Fruit fly (Drosophila melanogaster): Measurements from ENCODE around the gene Got2.

Gene Got2

DNA sequence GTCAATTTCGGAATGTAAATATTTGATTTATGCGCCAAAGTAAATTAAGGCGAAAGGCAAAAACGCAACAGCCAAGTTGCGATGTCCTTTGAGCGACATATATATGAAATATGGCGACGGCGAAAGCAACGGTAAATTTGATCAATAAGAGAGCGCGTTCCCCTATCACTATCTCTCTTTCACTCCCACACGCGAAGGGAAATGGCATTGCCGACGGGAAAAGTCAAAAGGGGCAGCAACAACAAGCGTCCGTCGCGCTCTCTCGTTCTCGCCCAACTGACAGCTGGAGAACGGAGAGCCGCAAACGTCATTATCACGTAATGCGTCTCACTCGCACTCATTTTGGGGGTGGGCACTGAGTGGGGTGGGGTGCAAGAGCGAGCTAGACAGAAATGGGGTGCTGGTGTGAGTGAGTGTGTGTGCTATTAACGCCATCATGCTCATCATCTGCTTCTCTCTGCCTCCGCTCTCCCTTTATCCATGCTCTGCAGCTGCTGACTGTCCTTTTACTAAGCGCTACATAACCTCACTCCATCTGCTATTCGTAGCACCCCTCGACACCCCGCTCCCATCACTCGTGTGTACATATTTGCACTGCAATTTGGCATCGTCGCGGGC lies 17.1 kb downstream of the Got2 start, which contains the start of gene erm (continued):
- TF ChIP-seq CG13894 (tag; optimal IDR thresholded peaks at IDR 0.05) (no peak), grn (GFP tag; optimal IDR thresholded peaks at IDR 0.05) (no peak), Hmr (GFP tag; optimal IDR thresholded peaks at IDR 0.05) (no peak), MTF-1 (GFP tag; optimal IDR thresholded peaks at IDR 0.05; ENCODE audit: borderline replicate concordance) (peak; percentile 74), fu2 (GFP tag; optimal IDR thresholded peaks at IDR 0.05) (no peak), tx (GFP tag; optimal IDR thresholded peaks at IDR 0.05) (no peak), ind (GFP tag; optimal IDR thresholded peaks at IDR 0.05) (no peak), CG7745 (tag; optimal IDR thresholded peaks at IDR 0.05) (no peak), vfl (GFP tag; optimal IDR thresholded peaks at IDR 0.05) (no peak), CG2889 (GFP tag; IDR thresholded peaks at IDR 0.05) (no peak), chn (GFP tag; optimal IDR thresholded peaks at IDR 0.05) (no peak), Med (GFP tag) (peak; percentile 73), stc (GFP tag; IDR thresholded peaks at IDR 0.05) (no peak), CG11247 (GFP tag; IDR thresholded peaks at IDR 0.05) (no peak), Myb (GFP tag; optimal IDR thresholded peaks at IDR 0.05) (no peak), Abd-B (GFP tag; optimal IDR thresholded peaks at IDR 0.05) (peak; percentile 0), CG1792 (GFP tag; optimal IDR thresholded peaks at IDR 0.05) (no peak), kni (GFP tag; optimal IDR thresholded peaks at IDR 0.05) (peak; percentile 37), gcm (GFP tag; optimal IDR thresholded peaks at IDR 0.05) (peak; percentile 43), chinmo (GFP tag; IDR thresholded peaks at IDR 0.05; ENCODE audit: partially characterized antibody) (0 out of 4 replicates have a peak, but pooled peaks have one; percentile 59), CG9215 (GFP tag; IDR thresholded peaks at IDR 0.05) (0 out of 2 replicates have a peak, but pooled peaks have one; percentile 17), croc (GFP tag; conservative IDR thresholded peaks at IDR 0.05) (no peak), Dfd (GFP tag; optimal IDR thresholded peaks at IDR 0.05) (no peak), CG3407 (GFP tag; optimal IDR thresholded peaks at IDR 0.05) (peak; percentile 15), CG10209 (GFP tag; optimal IDR thresholded peaks at IDR 0.05) (no peak), CG13287 (GFP tag; IDR thresholded peaks at IDR 0.05; ENCODE audit: partially characterized antibody) (peak; percentile 28), Dll (GFP tag; IDR thresholded peaks at IDR 0.05; ENCODE audit: partially characterized antibody) (no peak), CG30403 (GFP tag; optimal IDR thresholded peaks at IDR 0.05) (no peak), Opbp (GFP tag; IDR thresholded peaks at IDR 0.05; ENCODE audit: partially characterized antibody) (0 out of 3 replicates have a peak, but pooled peaks have one; percentile 38)

DNA sequence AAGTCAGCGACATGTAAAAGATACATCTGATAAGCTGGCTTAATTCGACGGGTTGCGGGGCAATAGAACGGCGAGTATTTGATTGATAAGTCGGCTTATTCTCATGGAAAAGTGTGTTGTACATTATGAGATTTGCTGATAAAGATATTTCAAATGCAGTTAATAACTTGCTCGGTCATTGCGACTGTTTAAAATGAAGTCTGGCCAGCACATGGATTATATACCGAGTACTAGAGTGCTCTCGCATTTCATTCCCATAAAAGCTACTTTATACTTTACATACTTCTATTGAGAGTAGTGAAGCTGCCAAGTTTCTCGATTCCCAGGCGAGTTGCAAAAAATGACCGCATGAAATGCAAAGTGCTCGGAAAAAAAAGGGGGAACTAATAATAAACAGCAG lies 19.7 kb downstream of the Got2 start:
- no peak for TF ChIP-seq Max (GFP tag; optimal IDR thresholded peaks at IDR 0.05)
- peak; percentile 57 for TF ChIP-seq Ets65A (GFP tag)
- peak in 1 of 2 experiments; percentile 71 for TF ChIP-seq Pdp1 (GFP tag; optimal IDR thresholded peaks at IDR 0.05)

DNA sequence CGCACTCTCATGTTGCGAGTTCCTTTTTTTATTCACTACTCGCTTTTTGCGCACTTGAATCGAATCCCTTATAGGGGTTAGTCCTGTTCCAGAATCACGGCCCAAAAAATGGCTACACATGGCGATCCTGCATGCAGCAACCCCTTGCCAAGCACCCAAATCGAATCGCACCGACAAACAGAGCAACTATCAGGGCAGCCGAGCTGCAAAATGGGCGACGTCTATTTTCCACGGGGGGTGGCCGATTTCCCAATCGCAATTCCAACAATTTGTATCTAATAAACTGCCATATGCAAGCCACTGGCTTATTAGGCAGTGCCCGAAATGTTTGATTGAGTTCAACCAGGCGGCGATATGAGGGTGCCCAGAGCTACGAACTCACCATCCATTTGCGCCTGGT lies 20.3 kb downstream of the Got2 start:
- no peak for TF ChIP-seq CG15514 (GFP tag; optimal IDR thresholded peaks at IDR 0.05)
- no peak for TF ChIP-seq D19A (tag; optimal IDR thresholded peaks at IDR 0.05)
- no peak for TF ChIP-seq CG2120 (GFP tag; optimal IDR thresholded peaks at IDR 0.05)
- 0 out of 3 replicates have a peak, but pooled peaks have one; percentile 5 for TF ChIP-seq CG11456 (GFP tag; IDR thresholded peaks at IDR 0.05)
- TF ChIP-seq az2 (GFP tag; optimal IDR thresholded peaks at IDR 0.05): no peak
- TF ChIP-seq E2f1 (GFP tag; IDR thresholded peaks at IDR 0.05): no peak
- TF ChIP-seq CG16813 (GFP tag; IDR thresholded peaks at IDR 0.05; ENCODE audit: partially characterized antibody): no peak
- TF ChIP-seq YL-1 (GFP tag; optimal IDR thresholded peaks at IDR 0.05): no peak
- TF ChIP-seq sens-2 (GFP tag; IDR thresholded peaks at IDR 0.05): no peak
- peak; percentile 67 for TF ChIP-seq gsb-n (tag; optimal IDR thresholded peaks at IDR 0.05)
- TF ChIP-seq CG1602 (GFP tag; optimal IDR thresholded peaks at IDR 0.05): no peak
- TF ChIP-seq pros (GFP tag; optimal IDR thresholded peaks at IDR 0.05): no peak
- no peak for TF ChIP-seq z (GFP tag; IDR thresholded peaks at IDR 0.05)
- no peak for TF ChIP-seq CG32767 (GFP tag; IDR thresholded peaks at IDR 0.05)
- no peak for TF ChIP-seq bsh (GFP tag; optimal IDR thresholded peaks at IDR 0.05)
- TF ChIP-seq Nf-YC (tag; optimal IDR thresholded peaks at IDR 0.05): peak; percentile 76
- TF ChIP-seq h (optimal IDR thresholded peaks at IDR 0.05): no peak
- no peak for TF ChIP-seq CG32532 (GFP tag; IDR thresholded peaks at IDR 0.05)

Data from whole organism, embryonic.